Worm (Caenorhabditis elegans) whole organism, young adult: ENCODE data around the gene F12F6.7.

ENCODE experiments used
- B0035.1 ChIP-seq: sonication (generic microtip); optimal IDR thresholded peaks from 2 replicates; lab custom pipeline; 2016; ENCODE audit warnings: missing genetic modification characterization, mild to moderate bottlenecking, missing compliant biosample characterization, missing genotype, missing genetic modification reagents
- D2030.7 ChIP-seq: fragments of 200-800 bp; sonication (Bioruptor generic); IDR thresholded peaks from 2 replicates; pipeline ENCODE4 v1.3.6; 2022; ENCODE audit warnings: missing genetic modification reagents, missing genetic modification characterization, missing compliant biosample characterization
- F22D6.2 ChIP-seq: sonication (generic microtip); optimal IDR thresholded peaks from 2 replicates; lab custom pipeline; 2016; ENCODE audit warnings: mild to moderate bottlenecking, missing genetic modification characterization, missing compliant biosample characterization
- F23B12.7 ChIP-seq: sonication (generic microtip); optimal IDR thresholded peaks from 2 replicates; lab custom pipeline; 2017; ENCODE audit warnings: missing genetic modification characterization, mild to moderate bottlenecking, missing compliant biosample characterization, antibody characterized with exemption, moderate library complexity; ENCODE audit not compliant: insufficient read depth
- F37B4.10 ChIP-seq: fragments of 200-800 bp; sonication (Bioruptor generic); IDR thresholded peaks from 2 replicates; pipeline ENCODE4 v1.3.6; 2022; ENCODE audit warnings: missing genetic modification characterization, missing compliant biosample characterization
- K11D2.4 ChIP-seq: fragments of 200-800 bp; sonication (Bioruptor generic); IDR thresholded peaks from 2 replicates; pipeline ENCODE4 v1.3.6; 2022; ENCODE audit warnings: missing genetic modification reagents, missing genetic modification characterization, missing compliant biosample characterization
- K12H6.12 ChIP-seq: fragments of 200-800 bp; sonication (Bioruptor generic); optimal IDR thresholded peaks from 2 replicates; lab custom pipeline; 2018; ENCODE audit warnings: mild to moderate bottlenecking, missing genetic modification characterization, missing compliant biosample characterization
- Y79H2A.3 ChIP-seq: fragments of 200-800 bp; sonication (Bioruptor generic); conservative IDR thresholded peaks from 2 replicates; pipeline ENCODE4 v1.3.6; 2022; ENCODE audit warnings: missing genetic modification reagents, missing genetic modification characterization, missing compliant biosample characterization
- ama-1 ChIP-seq, 3 experiments: fragments of 150-350 bp in 1 of 3; sonication (generic microtip) in 2 of 3; optimal IDR thresholded peaks; 2 replicates each; lab custom pipeline; 2014 to 2018; ENCODE audit warnings: missing biosample characterization in 2 of 3, missing genetic modification characterization in 2 of 3, missing genetic modification reagents in 2 of 3
- atf-7 ChIP-seq: sonication (generic microtip); optimal IDR thresholded peaks from 2 replicates; lab custom pipeline; 2017; ENCODE audit warnings: mild to moderate bottlenecking, missing genetic modification characterization, missing compliant biosample characterization
- athp-1 ChIP-seq: sonication (generic microtip); optimal IDR thresholded peaks from 2 replicates; lab custom pipeline; 2017; ENCODE audit warnings: mild to moderate bottlenecking, missing genetic modification characterization, missing compliant biosample characterization
- attf-5 ChIP-seq: fragments of 200-800 bp; sonication (Bioruptor generic); optimal IDR thresholded peaks from 2 replicates; lab custom pipeline; 2018; ENCODE audit warnings: mild to moderate bottlenecking, missing genetic modification characterization, missing compliant biosample characterization
- cebp-2 ChIP-seq: fragments of 200-800 bp; sonication (Bioruptor generic); IDR thresholded peaks from 2 replicates; pipeline ENCODE4 v1.3.6; 2022; ENCODE audit warnings: missing genetic modification characterization, missing compliant biosample characterization
- ceh-27 ChIP-seq: fragments of 200-800 bp; sonication (Bioruptor generic); optimal IDR thresholded peaks from 2 replicates; lab custom pipeline; 2018; ENCODE audit warnings: mild to moderate bottlenecking, missing genetic modification characterization, moderate library complexity, missing compliant biosample characterization
- ceh-40 ChIP-seq: fragments of 200-800 bp; sonication (Bioruptor generic); IDR thresholded peaks from 2 replicates; pipeline ENCODE4 v1.3.6; 2022; ENCODE audit warnings: missing genetic modification characterization, missing compliant biosample characterization
- ceh-91 ChIP-seq: fragments of 200-800 bp; sonication (Bioruptor generic); IDR thresholded peaks from 2 replicates; pipeline ENCODE4 v1.3.6; 2022; ENCODE audit warnings: missing genetic modification reagents, missing genetic modification characterization, missing compliant biosample characterization
- chd-7 ChIP-seq: sonication (generic microtip); optimal IDR thresholded peaks from 2 replicates; lab custom pipeline; 2016; ENCODE audit warnings: mild to moderate bottlenecking, missing genetic modification characterization, moderate library complexity, missing compliant biosample characterization
- dox-1 ChIP-seq: fragments of 200-800 bp; sonication (Bioruptor generic); IDR thresholded peaks from 2 replicates; pipeline ENCODE4 v1.3.6; 2022; ENCODE audit warnings: missing genetic modification reagents, missing genetic modification characterization, missing compliant biosample characterization
- efl-1 ChIP-seq: fragments of 150-350 bp; optimal IDR thresholded peaks from 2 replicates; lab custom pipeline; 2014; ENCODE audit warnings: missing biosample characterization, missing genetic modification reagents, missing genetic modification characterization
- hlh-26 ChIP-seq: fragments of 200-800 bp; sonication (Bioruptor generic); conservative IDR thresholded peaks from 2 replicates; pipeline ENCODE4 v1.3.6; 2022; ENCODE audit warnings: missing genetic modification reagents, missing genetic modification characterization, missing compliant biosample characterization
- lin-35 ChIP-seq, 3 experiments: fragments of 150-350 bp in 2 of 3; sonication (generic microtip) in 1 of 3; optimal IDR thresholded peaks; 2 replicates each; lab custom pipeline; 2014 to 2018; ENCODE audit warnings: missing biosample characterization in 3 of 3, missing genetic modification characterization in 3 of 3, missing genetic modification reagents in 3 of 3
- madf-6 ChIP-seq: fragments of 200-800 bp; sonication (Bioruptor generic); IDR thresholded peaks from 2 replicates; pipeline ENCODE4 v1.3.6; 2022; ENCODE audit warnings: missing genetic modification reagents, missing genetic modification characterization, missing compliant biosample characterization
- mcd-1 ChIP-seq: fragments of 200-800 bp; sonication (Bioruptor generic); IDR thresholded peaks from 2 replicates; pipeline ENCODE4 v1.3.6; 2022; ENCODE audit warnings: missing genetic modification reagents, missing genetic modification characterization, missing compliant biosample characterization
- nfya-2 ChIP-seq: fragments of 200-800 bp; sonication (Bioruptor generic); IDR thresholded peaks from 2 replicates; pipeline ENCODE4 v1.3.6; 2022; ENCODE audit warnings: missing genetic modification reagents, missing genetic modification characterization, missing compliant biosample characterization
- nfyb-1 ChIP-seq: fragments of 200-800 bp; sonication (Bioruptor generic); IDR thresholded peaks from 2 replicates; pipeline ENCODE4 v1.3.6; 2022; ENCODE audit warnings: missing genetic modification reagents, missing genetic modification characterization, missing compliant biosample characterization
- nhr-90 ChIP-seq: sonication (generic microtip); optimal IDR thresholded peaks from 2 replicates; lab custom pipeline; 2016; ENCODE audit warnings: missing genotype, mild to moderate bottlenecking, missing genetic modification characterization, missing compliant biosample characterization
- pha-4 ChIP-seq: fragments of 150-350 bp; sonication (generic microtip); optimal IDR thresholded peaks from 2 replicates; lab custom pipeline; 2014; ENCODE audit warnings: missing biosample characterization, missing genetic modification reagents, missing genetic modification characterization
- snpc-1.3 ChIP-seq: sonication (generic microtip); optimal IDR thresholded peaks from 2 replicates; lab custom pipeline; 2017; ENCODE audit warnings: missing genetic modification characterization, mild to moderate bottlenecking, missing compliant biosample characterization, antibody characterized with exemption, moderate library complexity, missing genotype, missing genetic modification reagents; ENCODE audit not compliant: insufficient read depth
- snpc-4 ChIP-seq, 5 experiments: fragments of 150-350 bp in 1 of 5; sonication (generic microtip) in 4 of 5; optimal IDR thresholded peaks; 2 replicates each; lab custom pipeline; 2014 to 2018; ENCODE audit warnings: missing genetic modification characterization in 5 of 5, missing biosample characterization in 3 of 5, antibody characterized with exemption in 2 of 5, mild to moderate bottlenecking in 2 of 5, missing compliant biosample characterization in 2 of 5, missing genotype in 2 of 5, moderate library complexity in 2 of 5, missing genetic modification reagents in 1 of 5
- tbp1 ChIP-seq: fragments of 200-800 bp; sonication (Bioruptor generic); optimal IDR thresholded peaks from 2 replicates; lab custom pipeline; 2018; ENCODE audit warnings: mild to moderate bottlenecking, missing genetic modification characterization, missing compliant biosample characterization
- tbx-9 ChIP-seq: sonication (generic microtip); optimal IDR thresholded peaks from 2 replicates; lab custom pipeline; 2016; ENCODE audit warnings: borderline replicate concordance, missing genetic modification characterization, inconsistent platforms, missing compliant biosample characterization
- tlf-1 ChIP-seq: fragments of 200-800 bp; sonication (Bioruptor generic); optimal IDR thresholded peaks from 2 replicates; lab custom pipeline; 2018; ENCODE audit warnings: mild to moderate bottlenecking, missing genetic modification characterization, missing compliant biosample characterization
- ztf-22 ChIP-seq: fragments of 200-800 bp; sonication (Bioruptor generic); optimal IDR thresholded peaks from 2 replicates; lab custom pipeline; 2018; ENCODE audit warnings: mild to moderate bottlenecking, missing genetic modification characterization, moderate library complexity, missing compliant biosample characterization
- ztf-26 ChIP-seq: sonication (generic microtip); optimal IDR thresholded peaks from 2 replicates; lab custom pipeline; 2017; ENCODE audit warnings: missing genetic modification characterization, missing compliant biosample characterization
- ztf-6 ChIP-seq: fragments of 200-800 bp; sonication (Bioruptor generic); IDR thresholded peaks from 2 replicates; pipeline ENCODE4 v1.3.6; 2022; ENCODE audit warnings: missing genetic modification reagents, missing genetic modification characterization, missing compliant biosample characterization

F12F6.7 gene

ce11 chrIV:11593415-11594190 lies 32.0 kb upstream of the F12F6.7 start, which contains the start of gene F40F11.3 (continued):
- TF ChIP-seq ztf-26 (tag; lab: Kevin White, UChicago) (peak; percentile 51), hlh-26 (GFP tag; lab: Robert Waterston, UW) (no peak), efl-1 (GFP tag; lab: Kevin White, UChicago) (no peak), B0035.1 (tag; lab: Kevin White, UChicago) (no peak), K11D2.4 (peak; percentile 61), ztf-22 (peak; percentile 34), ceh-91 (peak; percentile 10; the same call in 1 of the 2 replicates), attf-5 (GFP tag; lab: Kevin White, UChicago) (peak; percentile 90), tbx-9 (no peak), dox-1 (GFP tag; lab: Robert Waterston, UW) (peak; percentile 68), chd-7 (tag; lab: Kevin White, UChicago) (peak; percentile 14), athp-1 (tag; lab: Kevin White, UChicago) (peak; percentile 26), nfya-2 (GFP tag; lab: Robert Waterston, UW) (0 out of 2 replicates have a peak, but pooled peaks have one; percentile 10), nhr-90 (tag; lab: Kevin White, UChicago) (peak; percentile 13), tbp1 (peak; percentile 54), ceh-40 (0 out of 2 replicates have a peak, but pooled peaks have one; percentile 52), K12H6.12 (tag; lab: Kevin White, UChicago) (peak; percentile 75), atf-7 (tag; lab: Kevin White, UChicago) (peak; percentile 42), F37B4.10 (GFP tag; lab: Robert Waterston, UW) (no peak), cebp-2 (GFP tag; lab: Robert Waterston, UW) (0 out of 2 replicates have a peak, but pooled peaks have one; percentile 47), ceh-27 (peak; percentile 94), tlf-1 (GFP tag; lab: Kevin White, UChicago) (peak; percentile 48)

ce11 chrIV:11592820-11593219 lies 31.2 kb upstream of the F12F6.7 start:
- TF ChIP-seq snpc-4 (GFP tag; optimal IDR thresholded peaks at IDR 0.05; lab: Kevin White, UChicago) = no peak
- TF ChIP-seq snpc-4 (tag; optimal IDR thresholded peaks at IDR 0.05; lab: Kevin White, UChicago) = no peak
- TF ChIP-seq Y79H2A.3 (GFP tag; lab: Robert Waterston, UW) = no peak
- TF ChIP-seq mcd-1 (GFP tag; lab: Robert Waterston, UW) = peak; percentile 39; the same call in 1 of the 2 replicates
- TF ChIP-seq tbx-9 = no peak
- TF ChIP-seq madf-6 (GFP tag; lab: Robert Waterston, UW) = peak; percentile 42; the same call in 1 of the 2 replicates
- peak in 1 of 3 experiments; percentile 57 for TF ChIP-seq lin-35 (GFP tag; optimal IDR thresholded peaks at IDR 0.05; lab: Kevin White, UChicago)
- no peak for TF ChIP-seq athp-1 (tag; lab: Kevin White, UChicago)
- no peak for TF ChIP-seq F37B4.10 (GFP tag; lab: Robert Waterston, UW)
- peak; percentile 8 for TF ChIP-seq snpc-1.3 (tag; lab: Kevin White, UChicago)
- TF ChIP-seq nfyb-1 (GFP tag; lab: Robert Waterston, UW) = 0 out of 2 replicates have a peak, but pooled peaks have one; percentile 27
- TF ChIP-seq F22D6.2 (tag; lab: Kevin White, UChicago) = no peak
- no peak for TF ChIP-seq ztf-6 (GFP tag; lab: Robert Waterston, UW)
- TF ChIP-seq pha-4 (tag; lab: Kevin White, UChicago) = no peak
- TF ChIP-seq F23B12.7 (tag; lab: Kevin White, UChicago) = peak; percentile 27
- no peak for TF ChIP-seq ama-1 (optimal IDR thresholded peaks at IDR 0.05; lab: Kevin White, UChicago)
- peak in 1 of 2 experiments; percentile 28 for TF ChIP-seq ama-1 (GFP tag; optimal IDR thresholded peaks at IDR 0.05; lab: Kevin White, UChicago)
- peak; percentile 47; the same call in 1 of the 2 replicates for TF ChIP-seq D2030.7 (GFP tag; lab: Robert Waterston, UW)
- no peak for TF ChIP-seq dox-1 (GFP tag; lab: Robert Waterston, UW)
